Fruit fly (Drosophila melanogaster): ENCODE data around the gene Antp.

DNA sequence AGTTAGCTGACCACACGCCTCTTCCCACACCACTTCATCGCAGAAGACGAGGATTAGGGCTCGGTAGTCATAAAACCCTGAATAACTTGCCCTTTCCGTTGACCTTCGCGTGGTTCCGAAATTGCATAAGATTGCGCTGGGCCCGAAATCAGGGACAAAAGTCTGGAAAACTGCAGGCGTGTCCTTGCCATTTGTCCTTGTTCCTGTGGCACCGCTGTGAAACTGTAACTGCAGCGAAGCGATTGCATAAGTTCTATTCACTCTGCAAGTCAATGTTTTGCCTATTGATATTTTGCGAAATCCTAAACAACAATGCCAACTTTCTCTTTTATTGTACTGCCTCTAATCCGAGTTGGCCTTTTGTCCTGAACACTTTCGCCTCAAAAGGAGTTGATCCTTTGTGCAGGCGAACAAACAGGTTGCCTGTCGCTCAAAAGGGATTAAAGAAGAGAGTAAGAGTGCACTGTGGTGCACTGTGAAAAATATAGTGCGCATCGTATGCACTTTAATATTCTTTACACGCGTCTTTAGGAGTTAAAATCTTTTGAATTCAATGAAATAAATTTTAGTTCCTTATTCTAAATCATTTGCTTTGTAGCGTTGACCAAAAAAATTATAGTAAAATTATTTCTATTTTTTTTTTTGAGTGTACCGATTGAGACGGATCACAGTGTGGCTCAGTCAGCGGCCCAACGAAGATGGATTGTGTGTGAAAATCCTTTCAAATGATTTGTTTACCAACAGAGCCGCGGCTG, 49.9 kb downstream of the Antp start:
- TF ChIP-seq CTCF (optimal IDR thresholded peaks at IDR 0.05) (no peak), CG8478 (optimal IDR thresholded peaks at IDR 0.05) (no peak)

All from S2 (cell line).